Fruit fly (Drosophila melanogaster): ENCODE measurements around the gene CycT.

CycT gene

dm6 chr3L:17566335-17567242 is 9.0 kb upstream of the CycT start (continued):
- no peak for TF ChIP-seq Kr (GFP tag; optimal IDR thresholded peaks at IDR 0.05)
- TF ChIP-seq phol (tag; optimal IDR thresholded peaks at IDR 0.05): peak; percentile 91
- TF ChIP-seq danr (GFP tag; IDR thresholded peaks at IDR 0.05): peak; percentile 53; the same call in 1 of the 2 replicates
- TF ChIP-seq CG10267 (tag; optimal IDR thresholded peaks at IDR 0.05): peak; percentile 63
- peak; percentile 78 for TF ChIP-seq CG10366 (GFP tag; IDR thresholded peaks at IDR 0.05)
- TF ChIP-seq Atf3 (GFP tag; optimal IDR thresholded peaks at IDR 0.05): peak; percentile 4
- TF ChIP-seq ERR (GFP tag; optimal IDR thresholded peaks at IDR 0.05): no peak
- TF ChIP-seq HLH54F (GFP tag; optimal IDR thresholded peaks at IDR 0.05): no peak
- TF ChIP-seq CG2116 (GFP tag; optimal IDR thresholded peaks at IDR 0.05): no peak
- TF ChIP-seq crp (GFP tag; optimal IDR thresholded peaks at IDR 0.05): peak in 1 of 2 experiments; percentile 29
- TF ChIP-seq Sox102F (GFP tag; optimal IDR thresholded peaks at IDR 0.05): peak; percentile 94
- TF ChIP-seq dan (GFP tag; IDR thresholded peaks at IDR 0.05): no peak
- TF ChIP-seq CG31365 (tag; optimal IDR thresholded peaks at IDR 0.05): no peak
- peak; percentile 76 for TF ChIP-seq Lim3 (GFP tag; IDR thresholded peaks at IDR 0.05)
- no peak for TF ChIP-seq maf-S (GFP tag; optimal IDR thresholded peaks at IDR 0.05)
- TF ChIP-seq CG8089 (GFP tag; optimal IDR thresholded peaks at IDR 0.05): no peak
- 0 out of 2 replicates have a peak, but pooled peaks have one; percentile 21 for TF ChIP-seq ro (GFP tag; IDR thresholded peaks at IDR 0.05)
- TF ChIP-seq Chrac-16 (GFP tag; optimal IDR thresholded peaks at IDR 0.05): peak; percentile 13
- TF ChIP-seq nerfin-2 (GFP tag; IDR thresholded peaks at IDR 0.05; ENCODE audit: partially characterized antibody): no peak
- no peak for TF ChIP-seq slou (GFP tag; optimal IDR thresholded peaks at IDR 0.05)
- TF ChIP-seq CG8924 (tag; optimal IDR thresholded peaks at IDR 0.05): peak; percentile 83
- peak; percentile 51; the same call in 1 of the 2 replicates for TF ChIP-seq onecut (GFP tag; IDR thresholded peaks at IDR 0.05)
- TF ChIP-seq Dp (GFP tag; optimal IDR thresholded peaks at IDR 0.05): no peak
- TF ChIP-seq dm (GFP tag; optimal IDR thresholded peaks at IDR 0.05): no peak
- peak; percentile 93 for TF ChIP-seq ATbp (GFP tag; optimal IDR thresholded peaks at IDR 0.05)
- no peak for TF ChIP-seq CG15696 (tag; optimal IDR thresholded peaks at IDR 0.05)
- peak; percentile 73 for TF ChIP-seq CG30403 (GFP tag; optimal IDR thresholded peaks at IDR 0.05)
- peak; percentile 83 for TF ChIP-seq croc (GFP tag; conservative IDR thresholded peaks at IDR 0.05)
- TF ChIP-seq Side (GFP tag; optimal IDR thresholded peaks at IDR 0.05): no peak
- TF ChIP-seq CG1233 (GFP tag; optimal IDR thresholded peaks at IDR 0.05): peak; percentile 69
- TF ChIP-seq CG12299 (tag; optimal IDR thresholded peaks at IDR 0.05): peak; percentile 34
- TF ChIP-seq scrt (GFP tag; optimal IDR thresholded peaks at IDR 0.05): peak; percentile 45
- peak; percentile 87 for TF ChIP-seq CG13424 (tag; optimal IDR thresholded peaks at IDR 0.05)
- TF ChIP-seq sd (tag; optimal IDR thresholded peaks at IDR 0.05): peak; percentile 14
- peak; percentile 37 for TF ChIP-seq HmgZ (tag; optimal IDR thresholded peaks at IDR 0.05)
- TF ChIP-seq CG18476 (GFP tag; optimal IDR thresholded peaks at IDR 0.05): peak; percentile 30
- TF ChIP-seq CG9876 (GFP tag; optimal IDR thresholded peaks at IDR 0.05): no peak
- TF ChIP-seq CG6689 (GFP tag; IDR thresholded peaks at IDR 0.05): peak; percentile 76
- no peak for TF ChIP-seq CG33557 (GFP tag; optimal IDR thresholded peaks at IDR 0.05)
- no peak for TF ChIP-seq gro (GFP tag; optimal IDR thresholded peaks at IDR 0.05)
- peak; percentile 62 for TF ChIP-seq ind (GFP tag; optimal IDR thresholded peaks at IDR 0.05)
- TF ChIP-seq tx (GFP tag; optimal IDR thresholded peaks at IDR 0.05): no peak
- TF ChIP-seq ranshi (GFP tag; IDR thresholded peaks at IDR 0.05): 0 out of 2 replicates have a peak, but pooled peaks have one; percentile 20
- no peak for TF ChIP-seq crc (GFP tag; optimal IDR thresholded peaks at IDR 0.05)
- TF ChIP-seq CG4854 (GFP tag; optimal IDR thresholded peaks at IDR 0.05): no peak
- TF ChIP-seq TFAM (GFP tag; optimal IDR thresholded peaks at IDR 0.05): peak; percentile 34
- no peak for TF ChIP-seq CG4282 (GFP tag; optimal IDR thresholded peaks at IDR 0.05)
- peak; percentile 82 for TF ChIP-seq ttk (GFP tag; IDR thresholded peaks at IDR 0.05)
- peak; percentile 75 for TF ChIP-seq tgo (GFP tag; IDR thresholded peaks at IDR 0.05)
